Worm (Caenorhabditis elegans) whole organism, L1 larva: ENCODE measurements around the gene dpy-27.

Experiments
- C04F5.9 ChIP-seq: sonication (generic microtip); optimal IDR thresholded peaks from 2 replicates; lab custom pipeline; 2016; ENCODE audit warnings: missing genetic modification characterization, missing compliant biosample characterization
- C16A3.4 ChIP-seq: fragments of 150-350 bp; optimal IDR thresholded peaks from 2 replicates; lab custom pipeline; 2014; ENCODE audit warnings: missing biosample characterization, missing genetic modification characterization
- aha-1 ChIP-seq: fragments of 150-350 bp; optimal IDR thresholded peaks from 2 replicates; lab custom pipeline; 2014; ENCODE audit warnings: missing biosample characterization, missing genetic modification characterization
- alr-1 ChIP-seq: fragments of 200-800 bp; sonication (Bioruptor generic); optimal IDR thresholded peaks from 2 replicates; lab custom pipeline; 2018; ENCODE audit warnings: borderline replicate concordance, mild to moderate bottlenecking, missing genetic modification characterization, missing compliant biosample characterization
- aly-2 ChIP-seq: fragments of 150-350 bp; optimal IDR thresholded peaks from 2 replicates; lab custom pipeline; 2014; ENCODE audit warnings: missing biosample characterization, missing genetic modification characterization
- ama-1 ChIP-seq: fragments of 150-350 bp; optimal IDR thresholded peaks from 2 replicates; lab custom pipeline; 2014
- blmp-1 ChIP-seq: fragments of 150-350 bp; optimal IDR thresholded peaks from 2 replicates; lab custom pipeline; 2014; ENCODE audit warnings: missing biosample characterization, missing genetic modification characterization
- ces-1 ChIP-seq: fragments of 150-350 bp; optimal IDR thresholded peaks from 2 replicates; lab custom pipeline; 2014; ENCODE audit warnings: missing biosample characterization, missing genetic modification reagents, missing genetic modification characterization
- dpl-1 ChIP-seq, 3 experiments: fragments of 150-350 bp in 2 of 3; sonication (generic microtip) in 1 of 3; optimal IDR thresholded peaks; 2 replicates each; lab custom pipeline; 2014 to 2017; ENCODE audit warnings: missing biosample characterization in 3 of 3, missing genetic modification characterization in 3 of 3, missing genetic modification reagents in 3 of 3
- dsc-1 ChIP-seq: sonication (generic microtip); optimal IDR thresholded peaks from 2 replicates; lab custom pipeline; 2016; ENCODE audit warnings: mild to moderate bottlenecking, missing genetic modification characterization, missing compliant biosample characterization
- efl-1 ChIP-seq, 4 experiments: fragments of 150-350 bp; optimal IDR thresholded peaks in 3 of 4; peaks in 1 of 4; 1 replicate in 1 of 4; 2 replicates in 3 of 4; lab custom pipeline; 2014; ENCODE audit warnings: missing biosample characterization in 2 of 4, missing genetic modification characterization in 2 of 4, missing genetic modification reagents in 2 of 4
- efl-3 ChIP-seq: fragments of 200-800 bp; sonication (Bioruptor generic); optimal IDR thresholded peaks from 2 replicates; lab custom pipeline; 2018; ENCODE audit warnings: mild to moderate bottlenecking, missing genetic modification characterization, missing compliant biosample characterization
- egl-13 ChIP-seq: sonication (generic microtip); optimal IDR thresholded peaks from 2 replicates; lab custom pipeline; 2016; ENCODE audit warnings: missing genotype, missing genetic modification reagents, missing genetic modification characterization, missing compliant biosample characterization
- elt-3 ChIP-seq, 6 experiments: fragments of 150-350 bp in 1 of 6; sonication (generic microtip); optimal IDR thresholded peaks; 2 replicates each; lab custom pipeline; 2017 to 2018; ENCODE audit warnings: missing biosample characterization in 6 of 6, missing genetic modification characterization in 6 of 6, inconsistent platforms in 1 of 6
- fkh-10 ChIP-seq: sonication (generic microtip); optimal IDR thresholded peaks from 2 replicates; lab custom pipeline; 2017; ENCODE audit warnings: missing biosample characterization, missing genetic modification reagents, missing genetic modification characterization
- grh-1 ChIP-seq: fragments of 200-800 bp; sonication (Bioruptor generic); IDR thresholded peaks from 2 replicates; pipeline ENCODE4 v1.3.6; 2022; ENCODE audit warnings: missing genetic modification reagents, missing genetic modification characterization, missing compliant biosample characterization
- hpl-2 ChIP-seq: fragments of 150-350 bp; optimal IDR thresholded peaks from 2 replicates; lab custom pipeline; 2014; ENCODE audit warnings: missing biosample characterization, missing genetic modification reagents, missing genetic modification characterization
- isw-1 ChIP-seq: fragments of 200-800 bp; sonication (Bioruptor generic); IDR thresholded peaks from 2 replicates; pipeline ENCODE4 v1.3.6; 2022; ENCODE audit warnings: missing genetic modification characterization, missing compliant biosample characterization
- jun-1 ChIP-seq: fragments of 150-350 bp; optimal IDR thresholded peaks from 2 replicates; lab custom pipeline; 2014; ENCODE audit warnings: missing biosample characterization, missing genetic modification reagents, missing genetic modification characterization
- lin-14 ChIP-seq: fragments of 200-800 bp; sonication (Bioruptor generic); optimal IDR thresholded peaks from 2 replicates; lab custom pipeline; 2018; ENCODE audit warnings: mild to moderate bottlenecking, missing genetic modification characterization, moderate library complexity, missing compliant biosample characterization
- lin-35 ChIP-seq, 2 experiments: fragments of 150-350 bp; optimal IDR thresholded peaks; 2 replicates each; lab custom pipeline; 2014; ENCODE audit warnings: missing biosample characterization in 2 of 2, missing genetic modification characterization in 2 of 2, missing genetic modification reagents in 2 of 2
- lsy-2 ChIP-seq, 2 experiments: fragments of 150-350 bp; optimal IDR thresholded peaks; 2 replicates each; lab custom pipeline; 2014; ENCODE audit warnings: missing biosample characterization in 2 of 2, missing genetic modification characterization in 2 of 2
- mdl-1 ChIP-seq, 2 experiments: fragments of 150-350 bp; optimal IDR thresholded peaks; 2 replicates each; lab custom pipeline; 2014 to 2017; ENCODE audit warnings: missing biosample characterization in 2 of 2, missing genetic modification characterization in 2 of 2, inconsistent platforms in 1 of 2
- mep-1 ChIP-seq: fragments of 150-350 bp; optimal IDR thresholded peaks from 2 replicates; lab custom pipeline; 2014; ENCODE audit warnings: missing biosample characterization, missing genetic modification characterization
- nhr-12 ChIP-seq: sonication (generic microtip); optimal IDR thresholded peaks from 2 replicates; lab custom pipeline; 2017; ENCODE audit warnings: missing biosample characterization, missing genetic modification characterization
- nhr-20 ChIP-seq: sonication (generic microtip); optimal IDR thresholded peaks from 2 replicates; lab custom pipeline; 2016; ENCODE audit warnings: mild to moderate bottlenecking, missing genetic modification characterization, missing compliant biosample characterization
- nhr-71 ChIP-seq: sonication (generic microtip); optimal IDR thresholded peaks from 2 replicates; lab custom pipeline; 2016; ENCODE audit warnings: mild to moderate bottlenecking, missing genetic modification characterization, moderate library complexity, missing compliant biosample characterization
- nhr-76 ChIP-seq: sonication (generic microtip); optimal IDR thresholded peaks from 2 replicates; lab custom pipeline; 2017; ENCODE audit warnings: missing biosample characterization, missing genetic modification characterization
- nhr-85 ChIP-seq: sonication (generic microtip); peaks from one replicate; lab custom pipeline; 2016; ENCODE audit warnings: missing genetic modification characterization, inconsistent platforms, missing compliant biosample characterization
- nhr-90 ChIP-seq: sonication (generic microtip); optimal IDR thresholded peaks from 2 replicates; lab custom pipeline; 2016; ENCODE audit warnings: mild to moderate bottlenecking, missing genetic modification characterization, missing compliant biosample characterization; ENCODE audit not compliant: poor library complexity
- pag-3 ChIP-seq: sonication (generic microtip); optimal IDR thresholded peaks from 2 replicates; lab custom pipeline; 2017; ENCODE audit warnings: missing genetic modification characterization, mild to moderate bottlenecking, missing compliant biosample characterization, antibody characterized with exemption, borderline replicate concordance; ENCODE audit not compliant: insufficient read depth
- pax-3 ChIP-seq: fragments of 200-800 bp; sonication (Bioruptor generic); optimal IDR thresholded peaks from 2 replicates; lab custom pipeline; 2018; ENCODE audit warnings: mild to moderate bottlenecking, missing genetic modification characterization, moderate library complexity, missing compliant biosample characterization
- pqm-1 ChIP-seq: sonication (generic microtip); optimal IDR thresholded peaks from 3 replicates; lab custom pipeline; 2017; ENCODE audit warnings: missing biosample characterization, missing genetic modification characterization
- rnt-1 ChIP-seq: sonication (generic microtip); optimal IDR thresholded peaks from 2 replicates; lab custom pipeline; 2016; ENCODE audit warnings: mild to moderate bottlenecking, missing genetic modification characterization, moderate library complexity, missing compliant biosample characterization
- skn-1 ChIP-seq: fragments of 150-350 bp; optimal IDR thresholded peaks from 2 replicates; lab custom pipeline; 2014; ENCODE audit warnings: missing biosample characterization, missing genetic modification characterization
- snpc-4 ChIP-seq: fragments of 150-350 bp; optimal IDR thresholded peaks from 2 replicates; lab custom pipeline; 2014; ENCODE audit warnings: missing biosample characterization, missing genetic modification characterization
- sox-4 ChIP-seq: sonication (generic microtip); optimal IDR thresholded peaks from 2 replicates; lab custom pipeline; 2016; ENCODE audit warnings: missing genetic modification characterization, missing compliant biosample characterization
- sptf-1 ChIP-seq: fragments of 150-350 bp; optimal IDR thresholded peaks from 2 replicates; lab custom pipeline; 2014; ENCODE audit warnings: missing biosample characterization, missing genetic modification characterization
- swsn-7 ChIP-seq: sonication (generic microtip); optimal IDR thresholded peaks from 2 replicates; lab custom pipeline; 2016; ENCODE audit warnings: missing genetic modification characterization, missing compliant biosample characterization
- tbx-2 ChIP-seq: sonication (generic microtip); optimal IDR thresholded peaks from 2 replicates; lab custom pipeline; 2016; ENCODE audit warnings: missing genetic modification characterization, missing compliant biosample characterization
- tlp-1 ChIP-seq: fragments of 150-350 bp; optimal IDR thresholded peaks from 2 replicates; lab custom pipeline; 2014; ENCODE audit warnings: missing biosample characterization, missing genetic modification characterization
- unc-62 ChIP-seq: fragments of 150-350 bp; optimal IDR thresholded peaks from 2 replicates; lab custom pipeline; 2014; ENCODE audit warnings: missing biosample characterization, missing genetic modification reagents, missing genetic modification characterization
- unc-86 ChIP-seq: sonication (generic microtip); optimal IDR thresholded peaks from 2 replicates; lab custom pipeline; 2016; ENCODE audit warnings: missing genetic modification characterization, missing compliant biosample characterization
- vab-15 ChIP-seq: sonication (generic microtip); optimal IDR thresholded peaks from 2 replicates; lab custom pipeline; 2017; ENCODE audit warnings: missing genotype, mild to moderate bottlenecking, missing genetic modification characterization, missing compliant biosample characterization
- zag-1 ChIP-seq: fragments of 150-350 bp; optimal IDR thresholded peaks from 2 replicates; lab custom pipeline; 2014; ENCODE audit warnings: missing biosample characterization, missing genetic modification characterization

The dpy-27 gene

ce11 chrIII:3801379-3801894, 18.0 kb downstream of the dpy-27 start (continued):
- TF ChIP-seq ces-1 (GFP tag; lab: Kevin White, UChicago) (no peak), skn-1 (tag; lab: Kevin White, UChicago) (peak; percentile 90), aly-2 (peak; percentile 74)

ce11 chrIII:3800934-3801252, 18.6 kb downstream of the dpy-27 start:
- TF ChIP-seq efl-1 (optimal IDR thresholded peaks at IDR 0.05; lab: Kevin White, UChicago) (no peak), efl-1 (GFP tag; optimal IDR thresholded peaks at IDR 0.05 in 1 of 2; lab: Kevin White, UChicago) (peak in 1 of 2 experiments; percentile 81), swsn-7 (tag; lab: Kevin White, UChicago) (no peak), efl-3 (GFP tag; lab: Kevin White, UChicago) (no peak)

- TF ChIP-seq ces-1 (GFP tag; lab: Kevin White, UChicago) (no peak), blmp-1 (peak; percentile 80), efl-1 (optimal IDR thresholded peaks at IDR 0.05; lab: Kevin White, UChicago) (no peak), efl-1 (GFP tag; optimal IDR thresholded peaks at IDR 0.05 in 1 of 2; lab: Kevin White, UChicago) (peak in 1 of 2 experiments; percentile 41)
Measured at ce11 chrIII:3800240-3800933, 19.1 kb downstream of the dpy-27 start, which contains the start of gene mtm-3. TSS of gene mtm-3 (minus strand) at chrIII:3800467.

- TF ChIP-seq ama-1 (lab: Kevin White, UChicago), result peak; percentile 12
- peak in 4 of 6 experiments; percentile 29 to 75 (median 49) for TF ChIP-seq elt-3 (tag; optimal IDR thresholded peaks at IDR 0.05; lab: Kevin White, UChicago)
- no peak for TF ChIP-seq zag-1 (tag; lab: Kevin White, UChicago)
- TF ChIP-seq mep-1 (tag; lab: Kevin White, UChicago), result peak; percentile 10
- no peak for TF ChIP-seq nhr-85 (tag; lab: Kevin White, UChicago)
- no peak for TF ChIP-seq nhr-12 (tag; lab: Kevin White, UChicago)
- peak; percentile 7 for TF ChIP-seq pag-3 (tag; lab: Kevin White, UChicago)
- no peak for TF ChIP-seq snpc-4 (tag; lab: Kevin White, UChicago)
- TF ChIP-seq alr-1 (tag; lab: Kevin White, UChicago), result no peak
- TF ChIP-seq lin-14 (GFP tag; lab: Kevin White, UChicago), result peak; percentile 63
- TF ChIP-seq nhr-76 (tag; lab: Kevin White, UChicago), result no peak
- TF ChIP-seq tbx-2 (tag; lab: Kevin White, UChicago), result peak; percentile 21
- no peak for TF ChIP-seq egl-13 (tag; lab: Kevin White, UChicago)
- peak; percentile 55 for TF ChIP-seq nhr-71 (tag; lab: Kevin White, UChicago)
- TF ChIP-seq jun-1 (tag; lab: Kevin White, UChicago), result no peak
- TF ChIP-seq fkh-10 (GFP tag; lab: Kevin White, UChicago), result no peak
- no peak for TF ChIP-seq aly-2
- no peak for TF ChIP-seq C16A3.4
- no peak for TF ChIP-seq dsc-1
- no peak for TF ChIP-seq mdl-1 (tag; optimal IDR thresholded peaks at IDR 0.05; lab: Kevin White, UChicago)
- TF ChIP-seq pax-3 (tag; lab: Kevin White, UChicago), result no peak
- no peak for TF ChIP-seq pqm-1
- peak in 1 of 2 experiments; percentile 66 for TF ChIP-seq lin-35 (GFP tag; optimal IDR thresholded peaks at IDR 0.05; lab: Kevin White, UChicago)
- no peak for TF ChIP-seq vab-15 (tag; lab: Kevin White, UChicago)
- TF ChIP-seq nhr-20, result peak; percentile 57
- peak; percentile 38 to 40 for TF ChIP-seq lsy-2 (tag; optimal IDR thresholded peaks at IDR 0.05; lab: Kevin White, UChicago)
- TF ChIP-seq unc-62 (GFP tag; lab: Kevin White, UChicago), result no peak
- TF ChIP-seq unc-86 (tag; lab: Kevin White, UChicago), result no peak
- no peak for TF ChIP-seq tlp-1 (tag; lab: Kevin White, UChicago)
- TF ChIP-seq aha-1 (tag; lab: Kevin White, UChicago), result no peak
- TF ChIP-seq rnt-1 (tag; lab: Kevin White, UChicago), result no peak
- no peak for TF ChIP-seq grh-1 (GFP tag; lab: Robert Waterston, UW)
- peak; percentile 65 for TF ChIP-seq blmp-1
- TF ChIP-seq skn-1 (tag; lab: Kevin White, UChicago), result no peak
- TF ChIP-seq isw-1, result no peak
- TF ChIP-seq C04F5.9 (tag; lab: Kevin White, UChicago), result no peak
- no peak for TF ChIP-seq sox-4 (tag; lab: Kevin White, UChicago)
- TF ChIP-seq nhr-90, result peak; percentile 45
- TF ChIP-seq dpl-1 (GFP tag; optimal IDR thresholded peaks at IDR 0.05; lab: Kevin White, UChicago), result no peak
- no peak for TF ChIP-seq sptf-1 (tag; lab: Kevin White, UChicago)
- no peak for TF ChIP-seq hpl-2 (GFP tag; lab: Kevin White, UChicago)
Measured at ce11 chrIII:3799213-3799612, 20.3 kb downstream of the dpy-27 start.
